Worm (Caenorhabditis elegans) whole organism, L2 larva: Measurements from ENCODE around the gene C30H6.12.

ENCODE experiments used
- lin-11 ChIP-seq: fragments of 150-350 bp; sonication (generic microtip); optimal IDR thresholded peaks from 2 replicates; lab custom pipeline; 2014; ENCODE audit warnings: missing biosample characterization, missing genetic modification characterization, inconsistent platforms, mixed read lengths
- nhr-12 ChIP-seq: fragments of 150-350 bp; optimal IDR thresholded peaks from 2 replicates; lab custom pipeline; 2014; ENCODE audit warnings: missing biosample characterization, missing genetic modification characterization

- no peak for TF ChIP-seq nhr-12 (tag; lab: Kevin White, UChicago)
- TF ChIP-seq lin-11 (tag; lab: Kevin White, UChicago): no peak
These were observed 49.4 kb upstream of the C30H6.12 start, which contains the start of gene C49C3.15 for ce11 chrIV:17333542-17334281.
